Worm (Caenorhabditis elegans): ENCODE measurements around the gene srh-255.

srh-255 gene

DNA sequence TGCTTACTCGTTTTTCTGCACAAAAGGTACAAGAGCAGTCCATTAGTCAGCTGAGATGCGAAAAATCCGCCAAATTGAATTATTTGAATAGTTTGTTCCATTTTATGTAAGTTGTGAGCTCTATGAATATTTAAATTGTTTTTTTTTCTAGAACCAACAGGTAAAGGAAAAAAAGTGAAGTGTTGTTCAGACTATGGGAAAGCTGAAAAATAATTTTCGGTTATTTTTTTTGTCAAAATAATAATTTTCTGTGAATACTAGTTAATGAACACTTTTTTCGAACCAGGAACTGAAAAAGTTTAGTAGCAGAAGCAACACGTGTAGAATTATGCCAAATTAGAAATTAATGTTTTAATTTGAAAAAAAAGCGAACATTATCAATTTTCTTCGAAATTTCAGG, 11.1 kb downstream of the srh-255 start, which contains the start of gene str-125:
TSS of gene str-125 (minus strand) at position 101 of the 400 bp plus-strand sequence.
- no peak for TF ChIP-seq unc-55 (GFP tag; optimal IDR thresholded peaks at IDR 0.05)
- no peak for TF ChIP-seq F13H6.1 (tag; optimal IDR thresholded peaks at IDR 0.05)
- TF ChIP-seq zip-5 (tag; optimal IDR thresholded peaks at IDR 0.05) = no peak
- TF ChIP-seq odd-2 (tag; optimal IDR thresholded peaks at IDR 0.05) = no peak
- no peak for TF ChIP-seq tbx-7 (tag; optimal IDR thresholded peaks at IDR 0.05)
- TF ChIP-seq unc-86 (tag; optimal IDR thresholded peaks at IDR 0.05) = no peak
- no peak for TF ChIP-seq gmeb-2 (tag; optimal IDR thresholded peaks at IDR 0.05)
- no peak for TF ChIP-seq dmd-4 (tag; optimal IDR thresholded peaks at IDR 0.05; ENCODE audit: borderline replicate concordance)
- no peak for TF ChIP-seq ceh-9 (tag; optimal IDR thresholded peaks at IDR 0.05)
- no peak for TF ChIP-seq mec-3 (tag; optimal IDR thresholded peaks at IDR 0.05; ENCODE audit: borderline replicate concordance)
- TF ChIP-seq ceh-14 (tag; optimal IDR thresholded peaks at IDR 0.05) = no peak
- TF ChIP-seq hlh-6 (tag; optimal IDR thresholded peaks at IDR 0.05) = no peak
- no peak for TF ChIP-seq che-1 (tag; optimal IDR thresholded peaks at IDR 0.05)

- TF ChIP-seq ceh-9 (tag; optimal IDR thresholded peaks at IDR 0.05) (no peak), dve-1 (tag; optimal IDR thresholded peaks at IDR 0.05) (no peak), ceh-48 (tag; optimal IDR thresholded peaks at IDR 0.05) (no peak), pax-1 (tag; optimal IDR thresholded peaks at IDR 0.05) (no peak), hlh-15 (tag; optimal IDR thresholded peaks at IDR 0.05) (no peak), ceh-34 (tag; optimal IDR thresholded peaks at IDR 0.05) (no peak), ceh-18 (tag; optimal IDR thresholded peaks at IDR 0.05) (no peak), ets-4 (tag; optimal IDR thresholded peaks at IDR 0.05) (no peak), ceh-2 (tag; optimal IDR thresholded peaks at IDR 0.05) (no peak), ceh-22 (tag; optimal IDR thresholded peaks at IDR 0.05) (no peak), fkh-10 (GFP tag; optimal IDR thresholded peaks at IDR 0.05) (no peak), hlh-8 (tag; optimal IDR thresholded peaks at IDR 0.05) (no peak), C38D4.7 (GFP tag; optimal IDR thresholded peaks at IDR 0.05) (no peak), pag-3 (tag; optimal IDR thresholded peaks at IDR 0.05; ENCODE audit: borderline replicate concordance) (no peak), ref-2 (tag; optimal IDR thresholded peaks at IDR 0.05) (no peak), tbx-7 (tag; optimal IDR thresholded peaks at IDR 0.05) (no peak), unc-42 (tag; optimal IDR thresholded peaks at IDR 0.05) (no peak), fkh-6 (tag; optimal IDR thresholded peaks at IDR 0.05) (no peak), odd-2 (tag; optimal IDR thresholded peaks at IDR 0.05) (no peak)
These were observed 13.1 kb downstream of the srh-255 start, which contains the start of gene T05E12.3 for ce11 chrV:17077889-17078288. Gene T05E12.3, minus strand, starts transcription at chrV:17077989.

- TF ChIP-seq ceh-34 (tag; optimal IDR thresholded peaks at IDR 0.05) = no peak
- no peak for TF ChIP-seq T23F11.4 (GFP tag; optimal IDR thresholded peaks at IDR 0.05)
These were observed 15.0 kb downstream of the srh-255 start, which contains the start of gene srw-20 for ce11 chrV:17079795-17080194. Gene srw-20, minus strand, starts transcription at chrV:17079895.

ce11 chrV:17082718-17083117, 17.9 kb downstream of the srh-255 start, which contains the start of gene T05E12.9:
Gene T05E12.9, minus strand, starts transcription at chrV:17082818.
- TF ChIP-seq nhr-232 (tag; optimal IDR thresholded peaks at IDR 0.05) (no peak), ztf-16 (tag; optimal IDR thresholded peaks at IDR 0.05) (no peak), pha-2 (tag; optimal IDR thresholded peaks at IDR 0.05) (no peak), mec-3 (tag; optimal IDR thresholded peaks at IDR 0.05; ENCODE audit: borderline replicate concordance) (no peak)

ce11 chrV:17089342-17089741, 24.6 kb downstream of the srh-255 start, which contains the start of gene T05E12.6:
Gene T05E12.6, minus strand, starts transcription at chrV:17089442.
- no peak for TF ChIP-seq Y22D7AL.16 (tag; optimal IDR thresholded peaks at IDR 0.05)
- no peak for TF ChIP-seq tbx-7 (tag; optimal IDR thresholded peaks at IDR 0.05)
- no peak for TF ChIP-seq hlh-8 (tag; optimal IDR thresholded peaks at IDR 0.05)
- TF ChIP-seq hlh-30 (tag; optimal IDR thresholded peaks at IDR 0.05; ENCODE audit: insufficient read depth) = no peak
